Worm (Caenorhabditis elegans) whole organism, L2 larva: ENCODE results near the gene acr-12.

Experiments used
- aly-2 ChIP-seq: fragments of 150-350 bp; optimal IDR thresholded peaks from 2 replicates; lab custom pipeline; 2014; ENCODE audit warnings: missing biosample characterization, missing genetic modification characterization
- dmd-4 ChIP-seq: sonication (generic microtip); optimal IDR thresholded peaks from 2 replicates; lab custom pipeline; 2017; ENCODE audit warnings: missing biosample characterization, missing genetic modification characterization
- elt-3 ChIP-seq: sonication (generic microtip); optimal IDR thresholded peaks from 2 replicates; lab custom pipeline; 2017; ENCODE audit warnings: missing biosample characterization, missing genetic modification characterization
- lin-39 ChIP-seq: fragments of 150-350 bp; optimal IDR thresholded peaks from 2 replicates; lab custom pipeline; 2014; ENCODE audit warnings: missing biosample characterization, missing genetic modification reagents, missing genetic modification characterization
- lsy-2 ChIP-seq, 2 experiments: fragments of 150-350 bp in 1 of 2; sonication (generic microtip) in 1 of 2; optimal IDR thresholded peaks; 2 replicates each; lab custom pipeline; 2014 to 2017; ENCODE audit warnings: missing biosample characterization in 2 of 2, missing genetic modification characterization in 2 of 2
- mbf-1 ChIP-seq: sonication (generic microtip); optimal IDR thresholded peaks from 2 replicates; lab custom pipeline; 2017; ENCODE audit warnings: missing biosample characterization, missing genetic modification characterization
- mdl-1 ChIP-seq, 2 experiments: fragments of 150-350 bp in 1 of 2; sonication (generic microtip) in 1 of 2; optimal IDR thresholded peaks; 2 replicates each; lab custom pipeline; 2017; ENCODE audit warnings: missing biosample characterization in 2 of 2, missing genetic modification characterization in 2 of 2
- nhr-12 ChIP-seq: fragments of 150-350 bp; optimal IDR thresholded peaks from 2 replicates; lab custom pipeline; 2014; ENCODE audit warnings: missing biosample characterization, missing genetic modification characterization
- nhr-237 ChIP-seq: fragments of 150-350 bp; optimal IDR thresholded peaks from 2 replicates; lab custom pipeline; 2014; ENCODE audit warnings: missing biosample characterization, missing genetic modification characterization
- peb-1 ChIP-seq: fragments of 150-350 bp; optimal IDR thresholded peaks from 2 replicates; lab custom pipeline; 2014; ENCODE audit warnings: missing biosample characterization, missing genetic modification characterization

ce11 chrX:13527347-13528092 lies 5.1 kb upstream of the acr-12 start, which contains the start of gene pab-2:
- peak; percentile 59 to 70 for TF ChIP-seq mdl-1 (tag; optimal IDR thresholded peaks at IDR 0.05; lab: Kevin White, UChicago)
- TF ChIP-seq lin-39 (tag; lab: Kevin White, UChicago), result no peak
- TF ChIP-seq nhr-237 (tag; lab: Kevin White, UChicago), result no peak
- TF ChIP-seq elt-3 (tag; lab: Kevin White, UChicago), result no peak
- peak; percentile 4 to 70 for TF ChIP-seq lsy-2 (tag; optimal IDR thresholded peaks at IDR 0.05; lab: Kevin White, UChicago)
- TF ChIP-seq aly-2, result no peak
- no peak for TF ChIP-seq mbf-1 (tag; lab: Kevin White, UChicago)
- no peak for TF ChIP-seq dmd-4 (tag; lab: Kevin White, UChicago)
- TF ChIP-seq nhr-12, result no peak
- TF ChIP-seq peb-1 (tag; lab: Kevin White, UChicago), result no peak
